Fruit fly (Drosophila melanogaster): ENCODE data around the gene ine.

Gene ine

dm6 chr2L:4440881-4441737, 35.7 kb downstream of the ine start, which contains the start of gene CG15431 (continued):
- TF ChIP-seq Oaz (GFP tag; IDR thresholded peaks at IDR 0.05) = peak; percentile 35; the same call in 1 of the 2 replicates
- TF ChIP-seq lola (GFP tag; optimal IDR thresholded peaks at IDR 0.05) = no peak
- 0 out of 3 replicates have a peak, but pooled peaks have one; percentile 42 for TF ChIP-seq ken (GFP tag; IDR thresholded peaks at IDR 0.05)
- peak; percentile 58 for TF ChIP-seq CG18619 (GFP tag; optimal IDR thresholded peaks at IDR 0.05)
- no peak for TF ChIP-seq tna (GFP tag; IDR thresholded peaks at IDR 0.05; ENCODE audit: partially characterized antibody)
- peak; percentile 37 for TF ChIP-seq CG6683 (GFP tag; optimal IDR thresholded peaks at IDR 0.05)
- no peak for TF ChIP-seq CG15696 (tag; optimal IDR thresholded peaks at IDR 0.05)
- TF ChIP-seq Sox100B (GFP tag; optimal IDR thresholded peaks at IDR 0.05) = no peak
- no peak for TF ChIP-seq vnd (GFP tag; IDR thresholded peaks at IDR 0.05; ENCODE audit: partially characterized antibody)
- peak; percentile 82 for TF ChIP-seq lab (GFP tag; optimal IDR thresholded peaks at IDR 0.05)
- TF ChIP-seq Dbx (GFP tag; IDR thresholded peaks at IDR 0.05) = peak; percentile 77; the same call in 2 of the 3 replicates
- TF ChIP-seq CG14014 (GFP tag; IDR thresholded peaks at IDR 0.05) = peak; percentile 64; the same call in 1 of the 2 replicates
- no peak for TF ChIP-seq CG14710 (tag; optimal IDR thresholded peaks at IDR 0.05)
- peak; percentile 29 for TF ChIP-seq Bteb2 (GFP tag; optimal IDR thresholded peaks at IDR 0.05)
- TF ChIP-seq Ssrp (tag; optimal IDR thresholded peaks at IDR 0.05) = no peak
- TF ChIP-seq pros (GFP tag; optimal IDR thresholded peaks at IDR 0.05) = no peak
- no peak for TF ChIP-seq mirr (GFP tag; optimal IDR thresholded peaks at IDR 0.05)
- no peak for TF ChIP-seq crp (GFP tag; optimal IDR thresholded peaks at IDR 0.05)
- TF ChIP-seq her (GFP tag; optimal IDR thresholded peaks at IDR 0.05) = no peak
- TF ChIP-seq CG3065 (GFP tag; optimal IDR thresholded peaks at IDR 0.05) = no peak
- TF ChIP-seq emc (GFP tag; optimal IDR thresholded peaks at IDR 0.05) = no peak
- no peak for TF ChIP-seq Sox102F (GFP tag; optimal IDR thresholded peaks at IDR 0.05)
- TF ChIP-seq CG17385 (GFP tag; optimal IDR thresholded peaks at IDR 0.05) = peak; percentile 31
- peak; percentile 35; the same call in 1 of the 2 replicates for TF ChIP-seq MBD-R2 (GFP tag; IDR thresholded peaks at IDR 0.05)
- no peak for TF ChIP-seq ap (GFP tag; IDR thresholded peaks at IDR 0.05)
- TF ChIP-seq CG1647 (GFP tag; optimal IDR thresholded peaks at IDR 0.05) = peak; percentile 23
- no peak for TF ChIP-seq pb (GFP tag; optimal IDR thresholded peaks at IDR 0.05)
- TF ChIP-seq CG8924 (tag; optimal IDR thresholded peaks at IDR 0.05) = peak; percentile 56
- TF ChIP-seq al (GFP tag; IDR thresholded peaks at IDR 0.05) = 0 out of 2 replicates have a peak, but pooled peaks have one; percentile 37
- TF ChIP-seq Pdp1 (GFP tag; optimal IDR thresholded peaks at IDR 0.05) = peak; percentile 11 to 60
- no peak for TF ChIP-seq Chrac-16 (GFP tag; optimal IDR thresholded peaks at IDR 0.05)
- TF ChIP-seq CG13424 (tag; optimal IDR thresholded peaks at IDR 0.05) = peak; percentile 44
- TF ChIP-seq chif (GFP tag; optimal IDR thresholded peaks at IDR 0.05) = peak in 1 of 2 experiments; percentile 3
- no peak for TF ChIP-seq tll (GFP tag; optimal IDR thresholded peaks at IDR 0.05)
- no peak for TF ChIP-seq HmgD (GFP tag; optimal IDR thresholded peaks at IDR 0.05)
- TF ChIP-seq CG7928 (GFP tag; optimal IDR thresholded peaks at IDR 0.05) = no peak
- no peak; the same call in 2 of the 3 replicates for TF ChIP-seq CG2199 (GFP tag; IDR thresholded peaks at IDR 0.05)
- TF ChIP-seq CG12071 (GFP tag; optimal IDR thresholded peaks at IDR 0.05) = peak; percentile 43
- TF ChIP-seq lbe (GFP tag; optimal IDR thresholded peaks at IDR 0.05) = no peak
- no peak for TF ChIP-seq Six4 (GFP tag; optimal IDR thresholded peaks at IDR 0.05)
- no peak for TF ChIP-seq CG17186 (GFP tag; optimal IDR thresholded peaks at IDR 0.05)
- peak; percentile 56; the same call in 1 of the 2 replicates for TF ChIP-seq lmd (GFP tag; IDR thresholded peaks at IDR 0.05)
- no peak for TF ChIP-seq org-1 (GFP tag; optimal IDR thresholded peaks at IDR 0.05)
- TF ChIP-seq tx (GFP tag; optimal IDR thresholded peaks at IDR 0.05) = no peak
- TF ChIP-seq Dp (GFP tag; optimal IDR thresholded peaks at IDR 0.05) = no peak
- TF ChIP-seq Dek (tag; optimal IDR thresholded peaks at IDR 0.05) = peak; percentile 68
- no peak for TF ChIP-seq pan (optimal IDR thresholded peaks at IDR 0.05)
- TF ChIP-seq pan (GFP tag; optimal IDR thresholded peaks at IDR 0.05 in 1 of 2, IDR thresholded peaks at IDR 0.05 in 1 of 2) = peak in 1 of 2 experiments; percentile 78
